Worm (Caenorhabditis elegans) whole organism, L4 larva: Measurements from ENCODE around the gene hip-1.

Experiments
- F10B5.3 ChIP-seq: sonication (generic microtip); optimal IDR thresholded peaks from 2 replicates; lab custom pipeline; 2016; ENCODE audit warnings: mild to moderate bottlenecking, missing genetic modification characterization, missing compliant biosample characterization
- F44E2.7 ChIP-seq: fragments of 200-800 bp; sonication (Bioruptor generic); IDR thresholded peaks from 2 replicates; pipeline ENCODE4 v2.1.2; 2022; ENCODE audit warnings: missing genetic modification characterization, missing compliant biosample characterization
- F49E8.2 ChIP-seq: sonication (generic microtip); optimal IDR thresholded peaks from 2 replicates; lab custom pipeline; 2016; ENCODE audit warnings: missing compliant biosample characterization, mild to moderate bottlenecking, missing genetic modification characterization, borderline replicate concordance
- T26A8.4 ChIP-seq: fragments of 200-800 bp; sonication (Bioruptor generic); IDR thresholded peaks from 2 replicates; pipeline ENCODE4 v1.3.6; 2022; ENCODE audit warnings: missing genetic modification characterization, missing compliant biosample characterization
- Y48G9A.11 ChIP-seq: fragments of 200-800 bp; sonication (Bioruptor generic); IDR thresholded peaks from 2 replicates; pipeline ENCODE4 v1.3.6; 2022; ENCODE audit warnings: missing genetic modification reagents, missing genetic modification characterization, missing compliant biosample characterization
- Y5F2A.4 ChIP-seq: fragments of 200-800 bp; sonication (Bioruptor generic); optimal IDR thresholded peaks from 2 replicates; lab custom pipeline; 2018; ENCODE audit warnings: mild to moderate bottlenecking, missing genetic modification characterization, missing compliant biosample characterization
- Y75B8A.6 ChIP-seq: fragments of 200-800 bp; sonication (Bioruptor generic); IDR thresholded peaks from 2 replicates; pipeline ENCODE4 v1.3.6; 2022; ENCODE audit warnings: missing genetic modification reagents, missing genetic modification characterization, missing compliant biosample characterization
- aha-1 ChIP-seq: fragments of 150-350 bp; peaks from one replicate; lab custom pipeline; 2014; ENCODE audit warnings: missing biosample characterization, missing genetic modification characterization
- ama-1 ChIP-seq: fragments of 150-350 bp; optimal IDR thresholded peaks from 2 replicates; lab custom pipeline; 2014; ENCODE audit warnings: inconsistent platforms, mixed read lengths
- arid-1 ChIP-seq: fragments of 200-800 bp; sonication (Bioruptor generic); conservative IDR thresholded peaks from 2 replicates; pipeline ENCODE4 v1.3.6; 2022; ENCODE audit warnings: missing genetic modification reagents, missing genetic modification characterization, missing compliant biosample characterization
- attf-4 ChIP-seq: sonication (generic microtip); optimal IDR thresholded peaks from 3 replicates; lab custom pipeline; 2017; ENCODE audit warnings: missing biosample characterization, missing genetic modification characterization
- ceh-20 ChIP-seq: fragments of 200-800 bp; sonication (Bioruptor generic); IDR thresholded peaks from 2 replicates; pipeline ENCODE4 v1.3.6; 2022; ENCODE audit warnings: missing genetic modification reagents, missing genetic modification characterization, missing compliant biosample characterization
- daf-16 ChIP-seq, 3 experiments: sonication (generic microtip); optimal IDR thresholded peaks; 2 replicates each; lab custom pipeline; 2016 to 2017; ENCODE audit warnings: missing genetic modification characterization in 3 of 3, missing genetic modification reagents in 3 of 3, mild to moderate bottlenecking in 2 of 3, missing compliant biosample characterization in 2 of 3, missing biosample characterization in 1 of 3, moderate library complexity in 1 of 3
- dpl-1 ChIP-seq: fragments of 150-350 bp; optimal IDR thresholded peaks from 2 replicates; lab custom pipeline; 2014; ENCODE audit warnings: missing biosample characterization, missing genetic modification reagents, missing genetic modification characterization
- dve-1 ChIP-seq: sonication (generic microtip); optimal IDR thresholded peaks from 2 replicates; lab custom pipeline; 2017; ENCODE audit warnings: antibody characterized with exemption, mild to moderate bottlenecking, missing genetic modification characterization, missing compliant biosample characterization; ENCODE audit not compliant: insufficient read depth
- egl-27 ChIP-seq: sonication (generic microtip); optimal IDR thresholded peaks from 3 replicates; lab custom pipeline; 2017; ENCODE audit warnings: missing biosample characterization, missing genetic modification reagents, missing genetic modification characterization
- egl-43 ChIP-seq: fragments of 200-800 bp; sonication (Bioruptor generic); IDR thresholded peaks from 2 replicates; pipeline ENCODE4 v1.3.6; 2022; ENCODE audit warnings: missing genetic modification reagents, missing genetic modification characterization, missing compliant biosample characterization
- hif-1 ChIP-seq, 2 experiments: sonication (generic microtip); optimal IDR thresholded peaks; 2 replicates each; lab custom pipeline; 2016 to 2017; ENCODE audit warnings: missing compliant biosample characterization in 2 of 2, missing genetic modification characterization in 2 of 2, missing genetic modification reagents in 2 of 2, missing genotype in 2 of 2, mild to moderate bottlenecking in 1 of 2
- hlh-30 ChIP-seq: sonication (generic microtip); optimal IDR thresholded peaks from 2 replicates; lab custom pipeline; 2017; ENCODE audit warnings: antibody characterized with exemption, mild to moderate bottlenecking, missing genetic modification characterization, missing compliant biosample characterization; ENCODE audit not compliant: insufficient read depth
- jun-1 ChIP-seq: fragments of 150-350 bp; optimal IDR thresholded peaks from 2 replicates; lab custom pipeline; 2014; ENCODE audit warnings: missing biosample characterization, missing genetic modification reagents, missing genetic modification characterization
- lin-29 ChIP-seq: fragments of 200-800 bp; sonication (Bioruptor generic); IDR thresholded peaks from 2 replicates; pipeline ENCODE4 v1.3.6; 2022; ENCODE audit warnings: missing genetic modification reagents, missing genetic modification characterization, missing compliant biosample characterization
- lin-38 ChIP-seq: fragments of 200-800 bp; sonication (Bioruptor generic); IDR thresholded peaks from 2 replicates; pipeline ENCODE4 v1.3.6; 2022; ENCODE audit warnings: missing genetic modification reagents, missing genetic modification characterization, missing compliant biosample characterization
- lin-39 ChIP-seq: fragments of 150-350 bp; optimal IDR thresholded peaks from 2 replicates; lab custom pipeline; 2014; ENCODE audit warnings: missing biosample characterization, missing genetic modification reagents, missing genetic modification characterization
- lsy-2 ChIP-seq, 2 experiments: fragments of 150-350 bp in 1 of 2; sonication (generic microtip) in 1 of 2; optimal IDR thresholded peaks; 2 replicates each; lab custom pipeline; 2014 to 2017; ENCODE audit warnings: missing biosample characterization in 2 of 2, missing genetic modification characterization in 2 of 2
- madf-9 ChIP-seq: fragments of 200-800 bp; sonication (Bioruptor generic); conservative IDR thresholded peaks from 2 replicates; pipeline ENCODE4 v1.3.6; 2022; ENCODE audit warnings: missing genetic modification reagents, missing genetic modification characterization, missing compliant biosample characterization
- mes-2 ChIP-seq: sonication (generic microtip); optimal IDR thresholded peaks from 2 replicates; lab custom pipeline; 2016; ENCODE audit warnings: missing genotype, mild to moderate bottlenecking, missing genetic modification characterization, missing compliant biosample characterization; ENCODE audit not compliant: poor library complexity, severe bottlenecking
- mxl-3 ChIP-seq: fragments of 200-800 bp; sonication (Bioruptor generic); optimal IDR thresholded peaks from 2 replicates; lab custom pipeline; 2018; ENCODE audit warnings: mild to moderate bottlenecking, missing genetic modification characterization, missing compliant biosample characterization
- nhr-237 ChIP-seq: sonication (generic microtip); optimal IDR thresholded peaks from 2 replicates; lab custom pipeline; 2017; ENCODE audit warnings: missing biosample characterization, missing genetic modification characterization
- nhr-41 ChIP-seq: fragments of 200-800 bp; sonication (Bioruptor generic); IDR thresholded peaks from 2 replicates; pipeline ENCODE4 v1.3.6; 2022; ENCODE audit warnings: missing genetic modification reagents, missing genetic modification characterization, missing compliant biosample characterization
- nhr-42 ChIP-seq: fragments of 200-800 bp; sonication (Bioruptor generic); IDR thresholded peaks from 2 replicates; pipeline ENCODE4 v1.3.6; 2022; ENCODE audit warnings: missing genetic modification characterization, missing compliant biosample characterization
- nhr-77 ChIP-seq: fragments of 150-350 bp; optimal IDR thresholded peaks from 2 replicates; lab custom pipeline; 2014; ENCODE audit warnings: missing biosample characterization, missing genetic modification characterization
- php-3 ChIP-seq: fragments of 200-800 bp; sonication (Bioruptor generic); IDR thresholded peaks from 2 replicates; pipeline ENCODE4 v1.3.6; 2022; ENCODE audit warnings: missing genetic modification reagents, missing genetic modification characterization, missing compliant biosample characterization
- saeg-2 ChIP-seq: fragments of 200-800 bp; sonication (Bioruptor generic); IDR thresholded peaks from 2 replicates; pipeline ENCODE4 v1.3.6; 2022; ENCODE audit warnings: missing genetic modification reagents, missing genetic modification characterization, missing compliant biosample characterization
- sdz-12 ChIP-seq: fragments of 200-800 bp; sonication (Bioruptor generic); optimal IDR thresholded peaks from 2 replicates; lab custom pipeline; 2018; ENCODE audit warnings: mild to moderate bottlenecking, missing genetic modification characterization, missing compliant biosample characterization
- skn-1 ChIP-seq: fragments of 150-350 bp; optimal IDR thresholded peaks from 2 replicates; lab custom pipeline; 2014; ENCODE audit warnings: missing biosample characterization, missing genetic modification characterization
- snpc-1.2 ChIP-seq: fragments of 200-800 bp; sonication (Bioruptor generic); IDR thresholded peaks from 2 replicates; pipeline ENCODE4 v1.3.6; 2022; ENCODE audit warnings: missing genetic modification reagents, missing genetic modification characterization, missing compliant biosample characterization
- snpc-4 ChIP-seq: fragments of 150-350 bp; optimal IDR thresholded peaks from 2 replicates; lab custom pipeline; 2014; ENCODE audit warnings: missing biosample characterization, missing genetic modification characterization
- tra-1 ChIP-seq: fragments of 200-800 bp; sonication (Bioruptor generic); IDR thresholded peaks from 2 replicates; pipeline ENCODE4 v1.3.6; 2022; ENCODE audit warnings: missing genetic modification reagents, missing genetic modification characterization, missing compliant biosample characterization
- unc-39 ChIP-seq: sonication (generic microtip); optimal IDR thresholded peaks from 2 replicates; lab custom pipeline; 2017; ENCODE audit warnings: missing biosample characterization, missing genetic modification characterization
- zip-2 ChIP-seq: fragments of 150-350 bp; optimal IDR thresholded peaks from 2 replicates; lab custom pipeline; 2014; ENCODE audit warnings: missing biosample characterization, missing genetic modification characterization

hip-1 gene

ce11 chrIII:13625650-13626430, 3.5 kb upstream of the hip-1 start (continued):
- no peak for TF ChIP-seq nhr-41 (GFP tag; lab: Robert Waterston, UW)
- TF ChIP-seq arid-1: no peak
- TF ChIP-seq F10B5.3 (tag; lab: Kevin White, UChicago): no peak
- TF ChIP-seq dve-1 (tag; lab: Kevin White, UChicago): peak; percentile 46
- 0 out of 2 replicates have a peak, but pooled peaks have one; percentile 12 for TF ChIP-seq saeg-2 (GFP tag; lab: Robert Waterston, UW)
- no peak for TF ChIP-seq sdz-12 (GFP tag; lab: Kevin White, UChicago)
- no peak for TF ChIP-seq Y75B8A.6 (GFP tag; lab: Robert Waterston, UW)
- TF ChIP-seq Y48G9A.11 (GFP tag; lab: Robert Waterston, UW): no peak
- TF ChIP-seq F49E8.2: no peak
- peak; percentile 31 for TF ChIP-seq aha-1 (tag; lab: Kevin White, UChicago)
- TF ChIP-seq nhr-77 (tag; lab: Kevin White, UChicago): no peak
- no peak for TF ChIP-seq snpc-4 (tag; lab: Kevin White, UChicago)
- TF ChIP-seq egl-43 (GFP tag; lab: Robert Waterston, UW): peak; percentile 73
- peak in 1 of 2 experiments; percentile 22 for TF ChIP-seq hif-1 (tag; optimal IDR thresholded peaks at IDR 0.05; lab: Kevin White, UChicago)
- peak in 1 of 2 experiments; percentile 16 for TF ChIP-seq lsy-2 (tag; optimal IDR thresholded peaks at IDR 0.05; lab: Kevin White, UChicago)
- no peak for TF ChIP-seq Y5F2A.4 (GFP tag; lab: Kevin White, UChicago)
- TF ChIP-seq mes-2: no peak
- no peak for TF ChIP-seq attf-4 (tag; lab: Kevin White, UChicago)
- no peak for TF ChIP-seq dpl-1 (GFP tag; lab: Kevin White, UChicago)
- TF ChIP-seq ama-1 (lab: Kevin White, UChicago): peak; percentile 25
- peak; percentile 33; the same call in 1 of the 2 replicates for TF ChIP-seq php-3 (GFP tag; lab: Robert Waterston, UW)
- TF ChIP-seq F44E2.7 (GFP tag; lab: Robert Waterston, UW): no peak
- no peak for TF ChIP-seq jun-1 (tag; lab: Kevin White, UChicago)
- TF ChIP-seq mxl-3 (GFP tag; lab: Kevin White, UChicago): no peak
- TF ChIP-seq hlh-30 (tag; lab: Kevin White, UChicago): no peak
- TF ChIP-seq nhr-42: no peak

ce11 chrIII:13624226-13624625, 1.9 kb upstream of the hip-1 start, which contains the start of gene taf-9:
Gene taf-9, plus strand, starts transcription at chrIII:13624276.
- TF ChIP-seq egl-43 (GFP tag; lab: Robert Waterston, UW): 0 out of 2 replicates have a peak, but pooled peaks have one; percentile 53
- TF ChIP-seq saeg-2 (GFP tag; lab: Robert Waterston, UW): no peak
- no peak for TF ChIP-seq zip-2 (tag; lab: Kevin White, UChicago)
- no peak for TF ChIP-seq arid-1
- no peak for TF ChIP-seq daf-16 (GFP tag; optimal IDR thresholded peaks at IDR 0.05; lab: Kevin White, UChicago)
- TF ChIP-seq daf-16 (tag; optimal IDR thresholded peaks at IDR 0.05; lab: Kevin White, UChicago): no peak
- no peak for TF ChIP-seq Y75B8A.6 (GFP tag; lab: Robert Waterston, UW)
- TF ChIP-seq T26A8.4 (GFP tag; lab: Robert Waterston, UW): no peak
- TF ChIP-seq ama-1 (lab: Kevin White, UChicago): peak; percentile 75
- TF ChIP-seq hlh-30 (tag; lab: Kevin White, UChicago): no peak
- no peak for TF ChIP-seq Y5F2A.4 (GFP tag; lab: Kevin White, UChicago)
- no peak for TF ChIP-seq lin-39
- no peak for TF ChIP-seq jun-1 (tag; lab: Kevin White, UChicago)
- no peak for TF ChIP-seq egl-27 (tag; lab: Kevin White, UChicago)
- no peak for TF ChIP-seq madf-9 (GFP tag; lab: Robert Waterston, UW)
- 0 out of 2 replicates have a peak, but pooled peaks have one; percentile 9 for TF ChIP-seq php-3 (GFP tag; lab: Robert Waterston, UW)
- TF ChIP-seq Y48G9A.11 (GFP tag; lab: Robert Waterston, UW): no peak
- TF ChIP-seq ceh-20: 0 out of 2 replicates have a peak, but pooled peaks have one; percentile 22
- no peak for TF ChIP-seq nhr-77 (tag; lab: Kevin White, UChicago)
- no peak for TF ChIP-seq nhr-237 (tag; lab: Kevin White, UChicago)
- TF ChIP-seq snpc-1.2 (GFP tag; lab: Robert Waterston, UW): no peak
- TF ChIP-seq unc-39: no peak
- peak; percentile 9 for TF ChIP-seq dve-1 (tag; lab: Kevin White, UChicago)
- TF ChIP-seq lsy-2 (tag; optimal IDR thresholded peaks at IDR 0.05; lab: Kevin White, UChicago): peak in 1 of 2 experiments; percentile 17
- no peak for TF ChIP-seq attf-4 (tag; lab: Kevin White, UChicago)
- peak; percentile 51 for TF ChIP-seq lin-38 (GFP tag; lab: Robert Waterston, UW)
- no peak for TF ChIP-seq lin-29 (GFP tag; lab: Robert Waterston, UW)
- no peak for TF ChIP-seq skn-1 (tag; lab: Kevin White, UChicago)
- TF ChIP-seq tra-1 (GFP tag; lab: Robert Waterston, UW): no peak
- TF ChIP-seq F44E2.7 (GFP tag; lab: Robert Waterston, UW): no peak
- TF ChIP-seq, all 104 proteins: peak for 7
